Fruit fly (Drosophila melanogaster) S2 (cell line): Measurements from ENCODE around the gene CG13239.

Source experiments
- CG8478 ChIP-seq: fragments of >200 bp; optimal IDR thresholded peaks from 2 replicates; lab custom pipeline; 2018
- CTCF ChIP-seq, 2 experiments: fragments of >200 bp; optimal IDR thresholded peaks; 2 replicates each; lab custom pipeline; 2018

DNA sequence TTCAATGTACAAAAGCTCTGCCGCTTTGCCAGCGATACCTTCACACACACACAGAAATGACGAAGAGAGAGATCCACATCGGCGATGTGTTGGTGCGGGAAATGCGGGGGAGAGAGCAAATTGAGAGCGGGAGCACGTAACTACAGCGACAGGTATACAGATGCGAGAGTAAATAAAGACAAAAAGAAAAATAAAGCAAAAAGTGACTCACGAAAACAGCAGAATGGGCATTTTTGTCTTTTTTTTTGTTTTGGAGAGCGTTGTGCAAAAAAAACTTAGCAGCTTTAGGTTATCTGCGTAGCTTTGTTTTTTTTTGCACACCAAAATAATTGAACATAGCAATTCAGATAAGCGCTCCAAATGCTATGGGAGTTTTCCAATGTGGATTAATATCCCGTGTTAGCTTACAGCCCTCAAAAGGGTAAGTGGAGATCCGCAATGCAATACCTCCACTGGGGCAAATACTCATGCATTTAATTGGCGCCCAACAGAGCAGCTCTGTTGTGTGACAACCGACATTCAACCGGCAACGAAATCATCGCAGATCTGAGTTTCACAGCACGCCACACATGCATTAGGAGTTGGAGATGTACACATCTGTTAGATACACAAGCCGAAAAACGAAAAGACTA is 37.9 kb upstream of the CG13239 start:
- TF ChIP-seq CG8478 (lab: Kevin White, UChicago) (no peak), CTCF (optimal IDR thresholded peaks at IDR 0.05; lab: Kevin White, UChicago) (no peak)
